Fruit fly (Drosophila melanogaster) S2 (cell line): ENCODE measurements around the gene JMJD6.

ENCODE experiments used
- CG8478 ChIP-seq: fragments of >200 bp; optimal IDR thresholded peaks from 2 replicates; lab custom pipeline; 2018
- CTCF ChIP-seq, 2 experiments: fragments of >200 bp; optimal IDR thresholded peaks; 2 replicates each; lab custom pipeline; 2018

DNA sequence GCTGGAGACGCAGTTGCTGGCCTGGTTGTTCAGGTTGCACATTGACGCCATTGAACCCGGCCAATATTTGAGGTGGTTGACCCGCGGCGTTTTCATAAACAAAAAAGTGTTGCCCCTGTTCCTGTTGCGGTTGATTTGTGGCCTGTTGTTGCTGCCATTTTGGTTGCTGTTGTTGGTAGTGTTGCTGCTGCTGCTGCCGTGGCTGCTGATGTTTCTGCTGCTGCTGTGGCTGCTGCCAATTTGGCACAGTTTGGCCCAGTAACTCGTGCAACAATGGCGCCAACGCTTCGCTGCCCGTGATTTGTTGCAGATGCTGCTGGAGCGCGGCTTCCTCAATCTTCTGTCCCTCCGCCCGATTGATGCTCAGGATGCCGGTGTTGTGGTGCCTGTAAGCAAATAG, 20.5 kb downstream of the JMJD6 start:
- no peak for TF ChIP-seq CTCF (optimal IDR thresholded peaks at IDR 0.05; lab: Kevin White, UChicago)
- no peak for TF ChIP-seq CG8478
